Fruit fly (Drosophila melanogaster): ENCODE results near the gene CG13041.

- TF ChIP-seq CG12768 (GFP tag; optimal IDR thresholded peaks at IDR 0.05) (peak; percentile 39), CG33017 (tag; optimal IDR thresholded peaks at IDR 0.05) (no peak), CG14711 (tag; optimal IDR thresholded peaks at IDR 0.05) (no peak), CG7101 (tag; optimal IDR thresholded peaks at IDR 0.05) (no peak), toe (GFP tag; optimal IDR thresholded peaks at IDR 0.05) (no peak)
Observed at dm6 chr3L:16359795-16360194, 40.5 kb upstream of the CG13041 start.
